Worm (Caenorhabditis elegans): ENCODE results near the gene F58F6.5.
A peak's percentile ranks its signal among the peaks of the same experiment; 100 is the strongest.

Gene F58F6.5

ce11 chrIV:1380350-1380749, 36.9 kb downstream of the F58F6.5 start:
- no peak for TF ChIP-seq ztf-29 (GFP tag; IDR thresholded peaks at IDR 0.05)
- no peak for TF ChIP-seq klf-2 (GFP tag; conservative IDR thresholded peaks at IDR 0.05)
- no peak for TF ChIP-seq ztf-23 (GFP tag; IDR thresholded peaks at IDR 0.05)
- no peak for TF ChIP-seq med-1 (GFP tag; optimal IDR thresholded peaks at IDR 0.05; ENCODE audit: insufficient read depth)
- TF ChIP-seq tab-1 (GFP tag; IDR thresholded peaks at IDR 0.05): no peak
- TF ChIP-seq cog-1 (tag; optimal IDR thresholded peaks at IDR 0.05): no peak
- TF ChIP-seq T22C8.4 (GFP tag; IDR thresholded peaks at IDR 0.05): no peak
- TF ChIP-seq ref-1 (GFP tag; conservative IDR thresholded peaks at IDR 0.05): no peak
- no peak for TF ChIP-seq flt-1 (GFP tag; IDR thresholded peaks at IDR 0.05)

ce11 chrIV:1381596-1382274, 38.3 kb downstream of the F58F6.5 start:
- TF ChIP-seq cog-1 (tag; optimal IDR thresholded peaks at IDR 0.05) (no peak), med-1 (GFP tag; optimal IDR thresholded peaks at IDR 0.05; ENCODE audit: insufficient read depth) (no peak)

ce11 chrIV:1385500-1385899, 42.0 kb downstream of the F58F6.5 start:
- TF ChIP-seq cog-1 (tag; optimal IDR thresholded peaks at IDR 0.05) (no peak), ztf-23 (GFP tag; IDR thresholded peaks at IDR 0.05) (0 out of 2 replicates have a peak, but pooled peaks have one; percentile 26), tab-1 (GFP tag; IDR thresholded peaks at IDR 0.05) (no peak)

ce11 chrIV:1385915-1386314, 42.4 kb downstream of the F58F6.5 start, which contains the start of gene nhr-41:
TSS of gene nhr-41 (plus strand) at chrIV:1386215.
- TF ChIP-seq flt-1 (GFP tag; IDR thresholded peaks at IDR 0.05): 0 out of 2 replicates have a peak, but pooled peaks have one; percentile 23
- no peak for TF ChIP-seq ztf-29 (GFP tag; IDR thresholded peaks at IDR 0.05)
- no peak for TF ChIP-seq klf-2 (GFP tag; conservative IDR thresholded peaks at IDR 0.05)

- TF ChIP-seq med-1 (GFP tag; optimal IDR thresholded peaks at IDR 0.05; ENCODE audit: insufficient read depth) (peak; percentile 39), ztf-29 (GFP tag; IDR thresholded peaks at IDR 0.05) (peak; percentile 78), ztf-23 (GFP tag; IDR thresholded peaks at IDR 0.05) (peak; percentile 87), cog-1 (tag; optimal IDR thresholded peaks at IDR 0.05) (no peak), flt-1 (GFP tag; IDR thresholded peaks at IDR 0.05) (peak; percentile 91), tab-1 (GFP tag; IDR thresholded peaks at IDR 0.05) (peak; percentile 88), ref-1 (GFP tag; conservative IDR thresholded peaks at IDR 0.05) (peak; percentile 90), klf-2 (GFP tag; conservative IDR thresholded peaks at IDR 0.05) (peak; percentile 65; the same call in 1 of the 2 replicates), T22C8.4 (GFP tag; IDR thresholded peaks at IDR 0.05) (peak; percentile 88)
Observed at ce11 chrIV:1388079-1388478, 44.6 kb downstream of the F58F6.5 start.

- TF ChIP-seq med-1 (GFP tag; optimal IDR thresholded peaks at IDR 0.05; ENCODE audit: insufficient read depth) (no peak), klf-2 (GFP tag; conservative IDR thresholded peaks at IDR 0.05) (no peak), ref-1 (GFP tag; conservative IDR thresholded peaks at IDR 0.05) (no peak), tab-1 (GFP tag; IDR thresholded peaks at IDR 0.05) (no peak), T22C8.4 (GFP tag; IDR thresholded peaks at IDR 0.05) (no peak), ztf-23 (GFP tag; IDR thresholded peaks at IDR 0.05) (no peak), ztf-29 (GFP tag; IDR thresholded peaks at IDR 0.05) (no peak), cog-1 (tag; optimal IDR thresholded peaks at IDR 0.05) (no peak), flt-1 (GFP tag; IDR thresholded peaks at IDR 0.05) (no peak)
Observed at ce11 chrIV:1389021-1389420, 45.5 kb downstream of the F58F6.5 start.

- TF ChIP-seq T22C8.4 (GFP tag; IDR thresholded peaks at IDR 0.05): no peak
- TF ChIP-seq cog-1 (tag; optimal IDR thresholded peaks at IDR 0.05): no peak
- no peak for TF ChIP-seq klf-2 (GFP tag; conservative IDR thresholded peaks at IDR 0.05)
- no peak for TF ChIP-seq ref-1 (GFP tag; conservative IDR thresholded peaks at IDR 0.05)
- TF ChIP-seq ztf-23 (GFP tag; IDR thresholded peaks at IDR 0.05): no peak
- TF ChIP-seq tab-1 (GFP tag; IDR thresholded peaks at IDR 0.05): no peak
- TF ChIP-seq ztf-29 (GFP tag; IDR thresholded peaks at IDR 0.05): no peak
- TF ChIP-seq med-1 (GFP tag; optimal IDR thresholded peaks at IDR 0.05; ENCODE audit: insufficient read depth): no peak
- TF ChIP-seq flt-1 (GFP tag; IDR thresholded peaks at IDR 0.05): no peak
Observed at ce11 chrIV:1389599-1389998, 46.1 kb downstream of the F58F6.5 start.

- TF ChIP-seq klf-2 (GFP tag; conservative IDR thresholded peaks at IDR 0.05): no peak
- TF ChIP-seq flt-1 (GFP tag; IDR thresholded peaks at IDR 0.05): no peak
- TF ChIP-seq ztf-29 (GFP tag; IDR thresholded peaks at IDR 0.05): no peak
- no peak for TF ChIP-seq T22C8.4 (GFP tag; IDR thresholded peaks at IDR 0.05)
- TF ChIP-seq ztf-23 (GFP tag; IDR thresholded peaks at IDR 0.05): no peak
- no peak for TF ChIP-seq med-1 (GFP tag; optimal IDR thresholded peaks at IDR 0.05; ENCODE audit: insufficient read depth)
- TF ChIP-seq ref-1 (GFP tag; conservative IDR thresholded peaks at IDR 0.05): no peak
- TF ChIP-seq tab-1 (GFP tag; IDR thresholded peaks at IDR 0.05): no peak
- no peak for TF ChIP-seq cog-1 (tag; optimal IDR thresholded peaks at IDR 0.05)
Observed at ce11 chrIV:1390102-1390501, 46.6 kb downstream of the F58F6.5 start.

ce11 chrIV:1391446-1391845, 48.0 kb downstream of the F58F6.5 start:
- no peak for TF ChIP-seq ztf-29 (GFP tag; IDR thresholded peaks at IDR 0.05)
- no peak for TF ChIP-seq ref-1 (GFP tag; conservative IDR thresholded peaks at IDR 0.05)
- no peak for TF ChIP-seq tab-1 (GFP tag; IDR thresholded peaks at IDR 0.05)

ce11 chrIV:1394077-1394476, 50.6 kb downstream of the F58F6.5 start:
- TF ChIP-seq klf-2 (GFP tag; conservative IDR thresholded peaks at IDR 0.05) (no peak), ztf-23 (GFP tag; IDR thresholded peaks at IDR 0.05) (no peak), flt-1 (GFP tag; IDR thresholded peaks at IDR 0.05) (no peak), T22C8.4 (GFP tag; IDR thresholded peaks at IDR 0.05) (no peak), tab-1 (GFP tag; IDR thresholded peaks at IDR 0.05) (no peak), med-1 (GFP tag; optimal IDR thresholded peaks at IDR 0.05; ENCODE audit: insufficient read depth) (no peak), ztf-29 (GFP tag; IDR thresholded peaks at IDR 0.05) (no peak), cog-1 (tag; optimal IDR thresholded peaks at IDR 0.05) (no peak), ref-1 (GFP tag; conservative IDR thresholded peaks at IDR 0.05) (no peak)
